Worm (Caenorhabditis elegans) whole organism, mixed stage, embryonic: ENCODE data around the gene tbc-8.

Experiments used
- elt-3 ChIP-seq: fragments of 150-350 bp; optimal IDR thresholded peaks from 2 replicates; lab custom pipeline; 2014; ENCODE audit warnings: missing biosample characterization, missing genetic modification characterization
- mab-5 ChIP-seq: fragments of 150-350 bp; optimal IDR thresholded peaks from 2 replicates; lab custom pipeline; 2014; ENCODE audit warnings: missing biosample characterization, missing genetic modification characterization
- unc-62 ChIP-seq: fragments of 150-350 bp; optimal IDR thresholded peaks from 2 replicates; lab custom pipeline; 2014; ENCODE audit warnings: missing biosample characterization, missing genetic modification reagents, missing genetic modification characterization

- no peak for TF ChIP-seq elt-3
- no peak for TF ChIP-seq mab-5 (tag; lab: Kevin White, UChicago)
- TF ChIP-seq unc-62: no peak
Measured at ce11 chrIII:10318755-10319154, 46.0 kb upstream of the tbc-8 start, which contains the start of gene unc-69.
